Fruit fly (Drosophila melanogaster): Measurements from ENCODE around the gene jvl.

jvl gene

dm6 chr3R:14723671-14724500, 17.5 kb upstream of the jvl start, which contains the start of gene kibra (continued):
- TF ChIP-seq CG10274 (GFP tag; optimal IDR thresholded peaks at IDR 0.05) (no peak), Bteb2 (GFP tag; optimal IDR thresholded peaks at IDR 0.05) (peak; percentile 60), CG12155 (GFP tag; optimal IDR thresholded peaks at IDR 0.05) (peak; percentile 45), dmrt99B (tag; optimal IDR thresholded peaks at IDR 0.05) (peak; percentile 51), gsb-n (tag; optimal IDR thresholded peaks at IDR 0.05) (peak; percentile 25), Side (GFP tag; optimal IDR thresholded peaks at IDR 0.05) (peak; percentile 60), fd102C (GFP tag; optimal IDR thresholded peaks at IDR 0.05) (no peak), CG16779 (GFP tag; IDR thresholded peaks at IDR 0.05) (no peak), slbo (GFP tag; IDR thresholded peaks at IDR 0.05) (no peak), CG15514 (GFP tag; optimal IDR thresholded peaks at IDR 0.05) (peak; percentile 100), YL-1 (GFP tag; optimal IDR thresholded peaks at IDR 0.05) (peak; percentile 53), ewg (GFP tag; optimal IDR thresholded peaks at IDR 0.05) (peak; percentile 41), CG5953 (GFP tag; IDR thresholded peaks at IDR 0.05) (no peak), lola (GFP tag; optimal IDR thresholded peaks at IDR 0.05) (peak in 2 of 3 experiments; percentile 40 to 97), Hey (tag; optimal IDR thresholded peaks at IDR 0.05) (peak; percentile 19), jumu (GFP tag; optimal IDR thresholded peaks at IDR 0.05) (peak; percentile 87), Fer2 (tag; optimal IDR thresholded peaks at IDR 0.05) (peak; percentile 39), CG6254 (GFP tag; optimal IDR thresholded peaks at IDR 0.05) (peak; percentile 23), grau (tag; optimal IDR thresholded peaks at IDR 0.05) (peak; percentile 63), crc (GFP tag; optimal IDR thresholded peaks at IDR 0.05) (peak; percentile 34)

DNA sequence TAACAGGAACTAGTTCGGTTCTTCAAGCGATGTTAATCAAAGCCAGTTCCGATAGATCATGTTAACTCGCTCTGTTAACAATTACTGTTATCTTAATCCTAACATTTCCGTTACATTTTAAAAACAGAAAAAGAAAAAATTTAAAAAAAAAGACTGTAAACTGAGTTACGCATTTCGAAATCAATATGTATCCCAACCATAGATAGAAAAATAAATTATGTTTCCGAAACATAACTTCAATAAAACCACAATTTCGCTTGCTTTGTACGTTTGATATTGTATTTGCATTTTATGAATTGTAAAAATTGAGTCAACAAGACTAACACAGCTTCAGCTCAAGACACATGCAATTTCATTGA, 16.9 kb upstream of the jvl start:
- no peak for TF ChIP-seq PHDP (tag; optimal IDR thresholded peaks at IDR 0.05)
- no peak for TF ChIP-seq CG10462 (GFP tag; optimal IDR thresholded peaks at IDR 0.05)
- TF ChIP-seq CG3065 (GFP tag; optimal IDR thresholded peaks at IDR 0.05) = no peak
- peak; percentile 26 for TF ChIP-seq CG9797 (GFP tag; optimal IDR thresholded peaks at IDR 0.05)
- no peak for TF ChIP-seq CG10959 (GFP tag; IDR thresholded peaks at IDR 0.05)
- peak; percentile 40 for TF ChIP-seq Lhr (GFP tag; optimal IDR thresholded peaks at IDR 0.05)
- TF ChIP-seq danr (GFP tag; IDR thresholded peaks at IDR 0.05) = no peak
- no peak for TF ChIP-seq lola (GFP tag; optimal IDR thresholded peaks at IDR 0.05)
- peak; percentile 86 for TF ChIP-seq CG17359 (tag; optimal IDR thresholded peaks at IDR 0.05)
- peak; percentile 12 for TF ChIP-seq Dp (GFP tag; optimal IDR thresholded peaks at IDR 0.05)
- TF ChIP-seq Fer3 (tag; optimal IDR thresholded peaks at IDR 0.05) = no peak
- TF ChIP-seq CG31441 (GFP tag; IDR thresholded peaks at IDR 0.05) = no peak
- peak in 1 of 2 experiments; percentile 73 for TF ChIP-seq eve (GFP tag; optimal IDR thresholded peaks at IDR 0.05)
- no peak for TF ChIP-seq CG11247 (GFP tag; IDR thresholded peaks at IDR 0.05)
- no peak for TF ChIP-seq CG4424 (GFP tag; optimal IDR thresholded peaks at IDR 0.05)
- TF ChIP-seq CG8478 (optimal IDR thresholded peaks at IDR 0.05) = no peak
- no peak for TF ChIP-seq Aef1 (GFP tag; IDR thresholded peaks at IDR 0.05)
- TF ChIP-seq Myb (GFP tag; optimal IDR thresholded peaks at IDR 0.05) = peak; percentile 76
- TF ChIP-seq CG17186 (GFP tag; optimal IDR thresholded peaks at IDR 0.05) = peak; percentile 3
- no peak for TF ChIP-seq CG30403 (GFP tag; optimal IDR thresholded peaks at IDR 0.05)
- no peak for TF ChIP-seq Eip74EF (GFP tag; optimal IDR thresholded peaks at IDR 0.05)
- TF ChIP-seq chm (GFP tag; IDR thresholded peaks at IDR 0.05) = no peak

Data from whole organism, embryonic.